Worm (Caenorhabditis elegans) whole organism, L2 larva: Measurements from ENCODE around the gene C11E4.8.

Experiments
- blmp-1 ChIP-seq: sonication (generic microtip); optimal IDR thresholded peaks from 2 replicates; lab custom pipeline; 2017; ENCODE audit warnings: missing genetic modification characterization, mild to moderate bottlenecking, missing compliant biosample characterization, antibody characterized with exemption, moderate library complexity; ENCODE audit not compliant: insufficient read depth
- ceh-16 ChIP-seq: fragments of 150-350 bp; optimal IDR thresholded peaks from 2 replicates; lab custom pipeline; 2014; ENCODE audit warnings: missing biosample characterization, missing genetic modification characterization
- dmd-4 ChIP-seq: sonication (generic microtip); optimal IDR thresholded peaks from 2 replicates; lab custom pipeline; 2017; ENCODE audit warnings: missing biosample characterization, missing genetic modification characterization
- elt-1 ChIP-seq: fragments of 150-350 bp; optimal IDR thresholded peaks from 2 replicates; lab custom pipeline; 2014; ENCODE audit warnings: missing biosample characterization, missing genetic modification characterization
- mab-5 ChIP-seq: fragments of 150-350 bp; optimal IDR thresholded peaks from 2 replicates; lab custom pipeline; 2014; ENCODE audit warnings: missing biosample characterization, missing genetic modification characterization
- nhr-10 ChIP-seq: sonication (generic microtip); optimal IDR thresholded peaks from 2 replicates; lab custom pipeline; 2017; ENCODE audit warnings: missing biosample characterization, missing genetic modification characterization
- nhr-12 ChIP-seq: fragments of 150-350 bp; optimal IDR thresholded peaks from 2 replicates; lab custom pipeline; 2014; ENCODE audit warnings: missing biosample characterization, missing genetic modification characterization
- nhr-129 ChIP-seq: fragments of 150-350 bp; optimal IDR thresholded peaks from 2 replicates; lab custom pipeline; 2014; ENCODE audit warnings: missing biosample characterization, missing genetic modification characterization

DNA sequence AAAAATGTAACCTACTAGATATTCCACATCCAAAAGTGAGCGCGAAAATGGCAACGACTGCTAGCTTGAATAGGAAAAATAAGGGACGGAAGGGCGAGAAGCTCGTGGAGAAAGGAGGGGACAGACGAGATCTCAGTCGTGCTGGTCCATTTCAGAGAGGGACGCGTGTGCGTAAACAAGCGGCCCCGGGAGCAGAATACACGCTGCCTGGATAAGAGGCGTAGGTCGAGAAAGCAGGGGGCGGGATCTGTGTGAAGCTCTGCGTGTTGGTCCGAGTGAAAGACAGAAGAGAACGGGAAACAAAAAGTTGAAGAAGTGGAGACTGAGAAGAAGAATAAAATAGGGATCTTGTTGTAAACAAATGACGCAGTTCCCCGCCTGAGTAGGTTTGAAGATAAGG lies 48.3 kb downstream of the C11E4.8 start, which contains the start of gene T14B1.1:
- no peak for TF ChIP-seq mab-5 (tag; lab: Kevin White, UChicago)
- TF ChIP-seq elt-1 (tag; lab: Kevin White, UChicago), result no peak
- TF ChIP-seq dmd-4, result no peak
- no peak for TF ChIP-seq nhr-10 (tag; lab: Kevin White, UChicago)
- TF ChIP-seq ceh-16 (tag; lab: Kevin White, UChicago), result no peak
- no peak for TF ChIP-seq blmp-1 (tag; lab: Kevin White, UChicago)
- TF ChIP-seq nhr-12 (tag; lab: Kevin White, UChicago), result no peak
- TF ChIP-seq nhr-129, result peak; percentile 55
